Worm (Caenorhabditis elegans) whole organism, young adult: Measurements from ENCODE around the gene srh-283.
A peak's percentile ranks its signal among the peaks of the same experiment; 100 is the strongest.

Source experiments
- C06A6.2 ChIP-seq: fragments of 200-800 bp; sonication (Bioruptor generic); conservative IDR thresholded peaks from 2 replicates; pipeline ENCODE4 v1.3.6; 2022; ENCODE audit warnings: missing genetic modification characterization, missing compliant biosample characterization
- F10E7.11 ChIP-seq: sonication (generic microtip); optimal IDR thresholded peaks from 2 replicates; lab custom pipeline; 2017; ENCODE audit warnings: mild to moderate bottlenecking, missing genetic modification characterization, moderate library complexity, missing compliant biosample characterization
- F23B12.7 ChIP-seq: sonication (generic microtip); optimal IDR thresholded peaks from 2 replicates; lab custom pipeline; 2017; ENCODE audit warnings: missing genetic modification characterization, mild to moderate bottlenecking, missing compliant biosample characterization, antibody characterized with exemption, moderate library complexity; ENCODE audit not compliant: insufficient read depth
- F33H1.4 ChIP-seq: fragments of 200-800 bp; sonication (Bioruptor generic); IDR thresholded peaks from 2 replicates; pipeline ENCODE4 v1.3.6; 2022; ENCODE audit warnings: missing genetic modification reagents, missing genetic modification characterization, missing compliant biosample characterization
- F52B5.7 ChIP-seq: sonication (generic microtip); optimal IDR thresholded peaks from 2 replicates; lab custom pipeline; 2016; ENCODE audit warnings: mild to moderate bottlenecking, missing genetic modification characterization, missing compliant biosample characterization
- F55B11.4 ChIP-seq: sonication (generic microtip); optimal IDR thresholded peaks from 2 replicates; lab custom pipeline; 2016; ENCODE audit warnings: missing compliant biosample characterization, missing genetic modification characterization, borderline replicate concordance; ENCODE audit not compliant: insufficient read depth
- K11D2.4 ChIP-seq: fragments of 200-800 bp; sonication (Bioruptor generic); IDR thresholded peaks from 2 replicates; pipeline ENCODE4 v1.3.6; 2022; ENCODE audit warnings: missing genetic modification reagents, missing genetic modification characterization, missing compliant biosample characterization
- T26A5.8 ChIP-seq: sonication (generic microtip); optimal IDR thresholded peaks from 2 replicates; lab custom pipeline; 2016; ENCODE audit warnings: missing genetic modification characterization, missing compliant biosample characterization
- Y95B8A.8 ChIP-seq: fragments of 200-800 bp; sonication (Bioruptor generic); IDR thresholded peaks from 2 replicates; pipeline ENCODE4 v1.3.6; 2022; ENCODE audit warnings: missing genetic modification reagents, missing genetic modification characterization, missing compliant biosample characterization
- atf-7 ChIP-seq: sonication (generic microtip); optimal IDR thresholded peaks from 2 replicates; lab custom pipeline; 2017; ENCODE audit warnings: mild to moderate bottlenecking, missing genetic modification characterization, missing compliant biosample characterization
- athp-1 ChIP-seq: sonication (generic microtip); optimal IDR thresholded peaks from 2 replicates; lab custom pipeline; 2017; ENCODE audit warnings: mild to moderate bottlenecking, missing genetic modification characterization, missing compliant biosample characterization
- attf-5 ChIP-seq: fragments of 200-800 bp; sonication (Bioruptor generic); optimal IDR thresholded peaks from 2 replicates; lab custom pipeline; 2018; ENCODE audit warnings: mild to moderate bottlenecking, missing genetic modification characterization, missing compliant biosample characterization
- bed-2 ChIP-seq: fragments of 200-800 bp; sonication (Bioruptor generic); IDR thresholded peaks from 2 replicates; pipeline ENCODE4 v1.3.6; 2022; ENCODE audit warnings: missing genetic modification reagents, missing genetic modification characterization, missing compliant biosample characterization
- ccch-3 ChIP-seq: fragments of 200-800 bp; sonication (Bioruptor generic); optimal IDR thresholded peaks from 2 replicates; lab custom pipeline; 2018; ENCODE audit warnings: mild to moderate bottlenecking, missing genetic modification characterization, missing compliant biosample characterization
- cebp-1 ChIP-seq, 2 experiments: fragments of 200-800 bp in 1 of 2; sonication (Bioruptor generic) in 1 of 2; sonication (generic microtip) in 1 of 2; IDR thresholded peaks in 1 of 2; optimal IDR thresholded peaks in 1 of 2; 2 replicates each; pipeline versions ENCODE4 v1.3.6 to Lab custom; 2017 to 2022; ENCODE audit warnings: missing compliant biosample characterization in 2 of 2, missing genetic modification characterization in 2 of 2, mild to moderate bottlenecking in 1 of 2, missing genetic modification reagents in 1 of 2, moderate library complexity in 1 of 2
- dox-1 ChIP-seq: fragments of 200-800 bp; sonication (Bioruptor generic); IDR thresholded peaks from 2 replicates; pipeline ENCODE4 v1.3.6; 2022; ENCODE audit warnings: missing genetic modification reagents, missing genetic modification characterization, missing compliant biosample characterization
- egl-18 ChIP-seq: fragments of 200-800 bp; sonication (Bioruptor generic); IDR thresholded peaks from 2 replicates; pipeline ENCODE4 v1.3.6; 2022; ENCODE audit warnings: missing genetic modification reagents, missing genetic modification characterization, missing compliant biosample characterization
- him-1 ChIP-seq: sonication (generic microtip); optimal IDR thresholded peaks from 2 replicates; lab custom pipeline; 2016; ENCODE audit warnings: missing genotype, missing genetic modification reagents, missing genetic modification characterization, missing compliant biosample characterization
- hlh-12 ChIP-seq: sonication (generic microtip); optimal IDR thresholded peaks from 2 replicates; lab custom pipeline; 2016; ENCODE audit warnings: missing genetic modification characterization, missing compliant biosample characterization
- lag-1 ChIP-seq: fragments of 200-800 bp; sonication (Bioruptor generic); IDR thresholded peaks from 2 replicates; pipeline ENCODE4 v1.3.6; 2022; ENCODE audit warnings: missing genetic modification reagents, missing genetic modification characterization, missing compliant biosample characterization
- let-607 ChIP-seq, 2 experiments: fragments of 200-800 bp in 1 of 2; sonication (Bioruptor generic) in 1 of 2; sonication (generic microtip) in 1 of 2; optimal IDR thresholded peaks; 2 replicates each; lab custom pipeline; 2016 to 2018; ENCODE audit warnings: mild to moderate bottlenecking in 2 of 2, missing compliant biosample characterization in 2 of 2, missing genetic modification characterization in 2 of 2, moderate library complexity in 2 of 2, missing genotype in 1 of 2
- lir-1 ChIP-seq: fragments of 200-800 bp; sonication (Bioruptor generic); conservative IDR thresholded peaks from 2 replicates; pipeline ENCODE4 v1.3.6; 2022; ENCODE audit warnings: missing genetic modification reagents, missing genetic modification characterization, missing compliant biosample characterization
- lsy-27 ChIP-seq: sonication (generic microtip); optimal IDR thresholded peaks from 2 replicates; lab custom pipeline; 2017; ENCODE audit warnings: missing genetic modification characterization, mild to moderate bottlenecking, missing compliant biosample characterization, antibody characterized with exemption, missing genotype, borderline replicate concordance; ENCODE audit not compliant: insufficient read depth
- madf-10 ChIP-seq: sonication (generic microtip); optimal IDR thresholded peaks from 2 replicates; lab custom pipeline; 2016; ENCODE audit warnings: mild to moderate bottlenecking, missing genetic modification characterization, missing compliant biosample characterization
- mes-4 ChIP-seq: sonication (generic microtip); optimal IDR thresholded peaks from 2 replicates; lab custom pipeline; 2016; ENCODE audit warnings: missing genotype, missing genetic modification characterization, missing compliant biosample characterization
- nfya-2 ChIP-seq: fragments of 200-800 bp; sonication (Bioruptor generic); IDR thresholded peaks from 2 replicates; pipeline ENCODE4 v1.3.6; 2022; ENCODE audit warnings: missing genetic modification reagents, missing genetic modification characterization, missing compliant biosample characterization
- nfyb-1 ChIP-seq: fragments of 200-800 bp; sonication (Bioruptor generic); IDR thresholded peaks from 2 replicates; pipeline ENCODE4 v1.3.6; 2022; ENCODE audit warnings: missing genetic modification reagents, missing genetic modification characterization, missing compliant biosample characterization
- nhr-120 ChIP-seq: fragments of 200-800 bp; sonication (Bioruptor generic); IDR thresholded peaks from 2 replicates; pipeline ENCODE4 v1.3.6; 2022; ENCODE audit warnings: missing genetic modification characterization, missing compliant biosample characterization
- nhr-179 ChIP-seq: sonication (generic microtip); optimal IDR thresholded peaks from 2 replicates; lab custom pipeline; 2016; ENCODE audit warnings: mild to moderate bottlenecking, missing genetic modification characterization, missing compliant biosample characterization
- nhr-27 ChIP-seq: fragments of 200-800 bp; sonication (Bioruptor generic); optimal IDR thresholded peaks from 2 replicates; lab custom pipeline; 2018; ENCODE audit warnings: mild to moderate bottlenecking, missing genetic modification characterization, moderate library complexity, missing compliant biosample characterization
- nhr-80 ChIP-seq: sonication (generic microtip); optimal IDR thresholded peaks from 2 replicates; lab custom pipeline; 2016; ENCODE audit warnings: missing genetic modification characterization, missing compliant biosample characterization
- nhr-90 ChIP-seq: sonication (generic microtip); optimal IDR thresholded peaks from 2 replicates; lab custom pipeline; 2016; ENCODE audit warnings: missing genotype, mild to moderate bottlenecking, missing genetic modification characterization, missing compliant biosample characterization
- pha-4 ChIP-seq: fragments of 150-350 bp; sonication (generic microtip); optimal IDR thresholded peaks from 2 replicates; lab custom pipeline; 2014; ENCODE audit warnings: missing biosample characterization, missing genetic modification reagents, missing genetic modification characterization
- rec-8 ChIP-seq, 2 experiments: sonication (generic microtip); optimal IDR thresholded peaks; 2 replicates each; lab custom pipeline; 2016; ENCODE audit warnings: mild to moderate bottlenecking in 2 of 2, missing genetic modification characterization in 2 of 2, missing genetic modification reagents in 2 of 2, missing genotype in 2 of 2, missing biosample characterization in 1 of 2, missing compliant biosample characterization in 1 of 2, moderate library complexity in 1 of 2
- snpc-3.4 ChIP-seq: sonication (generic microtip); optimal IDR thresholded peaks from 2 replicates; lab custom pipeline; 2017; ENCODE audit warnings: missing genetic modification characterization, mild to moderate bottlenecking, missing compliant biosample characterization, antibody characterized with exemption, moderate library complexity, missing genotype, missing genetic modification reagents
- snpc-4 ChIP-seq, 5 experiments: fragments of 150-350 bp in 1 of 5; sonication (generic microtip) in 4 of 5; optimal IDR thresholded peaks; 2 replicates each; lab custom pipeline; 2014 to 2018; ENCODE audit warnings: missing genetic modification characterization in 5 of 5, missing biosample characterization in 3 of 5, antibody characterized with exemption in 2 of 5, mild to moderate bottlenecking in 2 of 5, missing compliant biosample characterization in 2 of 5, missing genotype in 2 of 5, moderate library complexity in 2 of 5, missing genetic modification reagents in 1 of 5
- somi-1 ChIP-seq: fragments of 200-800 bp; sonication (Bioruptor generic); optimal IDR thresholded peaks from 2 replicates; lab custom pipeline; 2018; ENCODE audit warnings: mild to moderate bottlenecking, missing genetic modification characterization, missing compliant biosample characterization
- sptf-2 ChIP-seq: fragments of 200-800 bp; sonication (Bioruptor generic); optimal IDR thresholded peaks from 2 replicates; lab custom pipeline; 2018; ENCODE audit warnings: mild to moderate bottlenecking, missing genetic modification characterization, missing compliant biosample characterization
- tbp1 ChIP-seq: fragments of 200-800 bp; sonication (Bioruptor generic); optimal IDR thresholded peaks from 2 replicates; lab custom pipeline; 2018; ENCODE audit warnings: mild to moderate bottlenecking, missing genetic modification characterization, missing compliant biosample characterization
- unc-62 ChIP-seq: fragments of 150-350 bp; optimal IDR thresholded peaks from 2 replicates; lab custom pipeline; 2014; ENCODE audit warnings: missing biosample characterization, missing genetic modification reagents, missing genetic modification characterization
- ztf-22 ChIP-seq: fragments of 200-800 bp; sonication (Bioruptor generic); optimal IDR thresholded peaks from 2 replicates; lab custom pipeline; 2018; ENCODE audit warnings: mild to moderate bottlenecking, missing genetic modification characterization, moderate library complexity, missing compliant biosample characterization
- ztf-26 ChIP-seq: sonication (generic microtip); optimal IDR thresholded peaks from 2 replicates; lab custom pipeline; 2017; ENCODE audit warnings: missing genetic modification characterization, missing compliant biosample characterization
- ztf-3 ChIP-seq: fragments of 200-800 bp; sonication (Bioruptor generic); optimal IDR thresholded peaks from 2 replicates; lab custom pipeline; 2018; ENCODE audit warnings: mild to moderate bottlenecking, missing genetic modification characterization, missing compliant biosample characterization

srh-283 gene

DNA sequence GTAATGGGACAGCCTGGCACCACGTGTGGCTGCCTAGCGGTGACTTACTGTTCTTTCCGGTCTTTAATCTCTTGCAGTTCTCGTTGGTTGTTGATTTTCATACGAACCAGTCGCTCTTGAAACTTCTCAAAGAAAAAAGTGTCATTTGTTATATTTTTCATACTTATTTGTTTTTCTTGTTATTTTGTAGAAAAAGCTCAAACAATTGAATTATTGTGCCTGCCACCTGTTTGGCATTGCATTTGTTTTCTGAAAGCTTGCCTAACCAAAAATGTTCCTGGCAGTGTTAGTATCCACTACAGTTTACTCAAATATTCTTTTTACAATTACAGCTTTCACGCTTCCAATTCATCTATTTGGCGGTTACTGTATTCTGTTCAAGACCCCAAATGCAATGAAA is at the start of gene srh-283, which contains the start of gene C47A10.16:
TSS of gene srh-283 (plus strand) at position 272 of the 400 bp plus-strand sequence.
TSS of gene C47A10.16 (minus strand) at position 101 of the 400 bp plus-strand sequence.
- TF ChIP-seq snpc-3.4 (no peak), T26A5.8 (no peak), him-1 (no peak)

- TF ChIP-seq egl-18 (GFP tag; lab: Robert Waterston, UW): no peak
- no peak for TF ChIP-seq lsy-27 (tag; lab: Kevin White, UChicago)
- TF ChIP-seq ztf-3 (GFP tag; lab: Kevin White, UChicago): no peak
- no peak for TF ChIP-seq F33H1.4 (GFP tag; lab: Robert Waterston, UW)
- TF ChIP-seq athp-1 (tag; lab: Kevin White, UChicago): no peak
- TF ChIP-seq lag-1 (GFP tag; lab: Robert Waterston, UW): no peak
- TF ChIP-seq bed-2: no peak
- TF ChIP-seq nhr-120 (GFP tag; lab: Robert Waterston, UW): no peak
- TF ChIP-seq nhr-27 (tag; lab: Kevin White, UChicago): no peak
- no peak for TF ChIP-seq let-607 (tag; optimal IDR thresholded peaks at IDR 0.05; lab: Kevin White, UChicago)
- TF ChIP-seq, all 124 proteins: peak for 0
These were observed 46.5 kb upstream of the srh-283 start, which contains the start of gene str-77 for ce11 chrV:17718647-17719046. Gene str-77, plus strand, starts transcription at chrV:17718947.

- TF ChIP-seq madf-10 (tag; lab: Kevin White, UChicago) (peak; percentile 20), dox-1 (GFP tag; lab: Robert Waterston, UW) (peak; percentile 56; the same call in 1 of the 2 replicates), ccch-3 (no peak), Y95B8A.8 (GFP tag; lab: Robert Waterston, UW) (peak; percentile 72; the same call in 1 of the 2 replicates), mes-4 (no peak), unc-62 (peak; percentile 67), lir-1 (GFP tag; lab: Robert Waterston, UW) (no peak), rec-8 (tag; optimal IDR thresholded peaks at IDR 0.05; lab: Kevin White, UChicago) (no peak), nhr-90 (tag; lab: Kevin White, UChicago) (peak; percentile 6), attf-5 (GFP tag; lab: Kevin White, UChicago) (peak; percentile 12), C06A6.2 (GFP tag; lab: Robert Waterston, UW) (no peak), F55B11.4 (tag; lab: Kevin White, UChicago) (no peak), pha-4 (tag; lab: Kevin White, UChicago) (peak; percentile 30), nhr-179 (tag; lab: Kevin White, UChicago) (no peak), F52B5.7 (tag; lab: Kevin White, UChicago) (no peak), atf-7 (tag; lab: Kevin White, UChicago) (peak; percentile 83), nfya-2 (GFP tag; lab: Robert Waterston, UW) (no peak), ztf-26 (tag; lab: Kevin White, UChicago) (peak; percentile 15), ztf-22 (peak; percentile 83), F23B12.7 (tag; lab: Kevin White, UChicago) (no peak), tbp1 (GFP tag; lab: Kevin White, UChicago) (peak; percentile 40), nhr-80 (peak; percentile 99), sptf-2 (GFP tag; lab: Kevin White, UChicago) (no peak), K11D2.4 (peak; percentile 49; the same call in 1 of the 2 replicates), cebp-1 (GFP tag; IDR thresholded peaks at IDR 0.05; lab: Robert Waterston, UW) (peak; percentile 22; the same call in 1 of the 2 replicates), cebp-1 (tag; optimal IDR thresholded peaks at IDR 0.05; lab: Kevin White, UChicago) (peak; percentile 70), let-607 (tag; optimal IDR thresholded peaks at IDR 0.05; lab: Kevin White, UChicago) (peak in 1 of 2 experiments; percentile 31), somi-1 (no peak), F10E7.11 (tag; lab: Kevin White, UChicago) (no peak), snpc-4 (GFP tag; optimal IDR thresholded peaks at IDR 0.05; lab: Kevin White, UChicago) (no peak), snpc-4 (tag; optimal IDR thresholded peaks at IDR 0.05; lab: Kevin White, UChicago) (peak in 2 of 4 experiments; percentile 25 to 72), nfyb-1 (0 out of 2 replicates have a peak, but pooled peaks have one; percentile 53), hlh-12 (no peak)
These were observed 43.4 kb upstream of the srh-283 start for ce11 chrV:17721709-17722108.
